Worm (Caenorhabditis elegans): ENCODE measurements around the gene damt-1.

- TF ChIP-seq unc-55 (GFP tag; optimal IDR thresholded peaks at IDR 0.05) (no peak), nhr-23 (tag; optimal IDR thresholded peaks at IDR 0.05) (no peak), elt-3 (tag; optimal IDR thresholded peaks at IDR 0.05) (no peak), nhr-77 (tag; optimal IDR thresholded peaks at IDR 0.05) (no peak), unc-62 (GFP tag; optimal IDR thresholded peaks at IDR 0.05) (no peak), lin-13 (GFP tag; optimal IDR thresholded peaks at IDR 0.05) (no peak), skn-1 (tag; optimal IDR thresholded peaks at IDR 0.05) (no peak)
Observed at ce11 chrII:5735744-5736143, 15.8 kb downstream of the damt-1 start.

Measured in whole organism, L2 larva.